Worm (Caenorhabditis elegans): Measurements from ENCODE around the gene tag-18.

ce11 chrX:3759345-3759744, 25.5 kb upstream of the tag-18 start, which contains the start of gene T14G12.6:
- TF ChIP-seq ama-1 (optimal IDR thresholded peaks at IDR 0.05) (no peak), scrt-1 (GFP tag; IDR thresholded peaks at IDR 0.05) (no peak), ceh-13 (GFP tag; optimal IDR thresholded peaks at IDR 0.05) (no peak), hnd-1 (tag; optimal IDR thresholded peaks at IDR 0.05) (no peak), pes-1 (GFP tag; IDR thresholded peaks at IDR 0.05) (no peak), hmg-4 (GFP tag; optimal IDR thresholded peaks at IDR 0.05) (no peak)
